Worm (Caenorhabditis elegans) whole organism, L2 larva: ENCODE data around the gene F54F7.8.

Source experiments
- C34F6.9 ChIP-seq: fragments of 150-350 bp; optimal IDR thresholded peaks from 2 replicates; lab custom pipeline; 2014; ENCODE audit warnings: missing biosample characterization, missing genetic modification characterization
- ama-1 ChIP-seq: fragments of 150-350 bp; optimal IDR thresholded peaks from 2 replicates; lab custom pipeline; 2018; ENCODE audit warnings: inconsistent platforms
- blmp-1 ChIP-seq: sonication (generic microtip); optimal IDR thresholded peaks from 2 replicates; lab custom pipeline; 2017; ENCODE audit warnings: missing genetic modification characterization, mild to moderate bottlenecking, missing compliant biosample characterization, antibody characterized with exemption, moderate library complexity; ENCODE audit not compliant: insufficient read depth
- egl-27 ChIP-seq: sonication (generic microtip); optimal IDR thresholded peaks from 3 replicates; lab custom pipeline; 2017; ENCODE audit warnings: missing biosample characterization, missing genetic modification reagents, missing genetic modification characterization
- nhr-21 ChIP-seq: fragments of 150-350 bp; optimal IDR thresholded peaks from 2 replicates; lab custom pipeline; 2014; ENCODE audit warnings: missing biosample characterization, missing genetic modification characterization
- nhr-23 ChIP-seq: fragments of 150-350 bp; optimal IDR thresholded peaks from 2 replicates; lab custom pipeline; 2014; ENCODE audit warnings: missing biosample characterization, missing genetic modification reagents, missing genetic modification characterization
- nhr-77 ChIP-seq: fragments of 150-350 bp; optimal IDR thresholded peaks from 2 replicates; lab custom pipeline; 2014; ENCODE audit warnings: missing biosample characterization, missing genetic modification characterization
- unc-39 ChIP-seq: fragments of 150-350 bp; optimal IDR thresholded peaks from 2 replicates; lab custom pipeline; 2014; ENCODE audit warnings: missing biosample characterization, missing genetic modification characterization
- unc-55 ChIP-seq: fragments of 150-350 bp; sonication (generic microtip); optimal IDR thresholded peaks from 3 replicates; lab custom pipeline; 2014; ENCODE audit warnings: missing biosample characterization, missing genetic modification reagents, missing genetic modification characterization
- unc-62 ChIP-seq: fragments of 150-350 bp; optimal IDR thresholded peaks from 2 replicates; lab custom pipeline; 2014; ENCODE audit warnings: missing biosample characterization, missing genetic modification reagents, missing genetic modification characterization

DNA sequence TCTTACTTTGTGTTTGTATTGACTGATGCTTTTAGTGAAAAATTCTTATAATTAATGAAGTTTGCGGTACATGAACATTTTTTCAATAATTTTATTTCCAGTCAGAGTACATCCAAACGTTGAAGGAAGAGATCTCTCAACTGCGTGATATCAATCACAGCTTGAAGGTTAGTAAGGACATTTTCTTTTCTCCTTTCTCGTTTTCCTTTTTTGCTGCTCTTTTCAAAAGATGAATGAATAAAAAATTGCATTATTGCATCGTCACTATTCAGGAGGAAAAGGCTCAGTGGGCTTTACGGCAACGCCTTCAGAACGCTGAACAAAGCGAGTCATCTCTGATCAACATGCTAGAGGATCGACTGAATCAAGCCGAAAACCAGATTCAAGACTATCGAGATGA, 27.9 kb downstream of the F54F7.8 start:
- TF ChIP-seq unc-39 (tag; lab: Kevin White, UChicago) (no peak), ama-1 (lab: Kevin White, UChicago) (no peak), nhr-21 (no peak), nhr-77 (tag; lab: Kevin White, UChicago) (no peak), blmp-1 (tag; lab: Kevin White, UChicago) (no peak), egl-27 (no peak), unc-62 (no peak), unc-55 (no peak), C34F6.9 (tag; lab: Kevin White, UChicago) (no peak), nhr-23 (tag; lab: Kevin White, UChicago) (no peak)
